Fruit fly (Drosophila melanogaster): ENCODE measurements around the gene CG12729.

DNA sequence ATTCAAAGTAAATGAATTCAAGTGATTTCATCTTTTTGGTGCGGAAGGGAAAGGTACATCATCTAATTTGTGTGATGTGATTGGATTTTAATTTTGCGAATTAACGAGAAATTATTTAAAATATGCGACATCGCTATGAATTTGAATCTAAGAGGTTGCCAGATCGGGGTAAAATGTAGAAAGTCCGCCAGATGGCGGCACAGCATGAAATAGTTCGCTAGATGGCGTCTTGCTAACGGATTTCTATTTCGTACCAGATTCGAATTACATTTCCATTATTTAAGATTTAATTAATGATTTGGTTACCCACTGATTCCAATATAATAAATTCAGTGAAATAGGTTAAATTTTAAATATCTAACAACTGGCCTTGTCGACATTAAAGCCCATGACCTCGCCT, 38.3 kb downstream of the CG12729 start:
- TF ChIP-seq usp (GFP tag; optimal IDR thresholded peaks at IDR 0.05) (no peak), CG8478 (optimal IDR thresholded peaks at IDR 0.05) (no peak), psq (optimal IDR thresholded peaks at IDR 0.05) (no peak), EcR (GFP tag; optimal IDR thresholded peaks at IDR 0.05) (no peak), pan (optimal IDR thresholded peaks at IDR 0.05) (no peak), Dll (optimal IDR thresholded peaks at IDR 0.05) (no peak)
